Worm (Caenorhabditis elegans) whole organism, L1 larva: ENCODE results near the gene acs-20.

Experiments used
- ceh-82 ChIP-seq, 3 experiments: fragments of 150-350 bp in 1 of 3; sonication (generic microtip) in 2 of 3; optimal IDR thresholded peaks; 2 replicates each; lab custom pipeline; 2014 to 2017; ENCODE audit warnings: missing biosample characterization in 3 of 3, missing genetic modification characterization in 3 of 3
- dsc-1 ChIP-seq: sonication (generic microtip); optimal IDR thresholded peaks from 2 replicates; lab custom pipeline; 2016; ENCODE audit warnings: mild to moderate bottlenecking, missing genetic modification characterization, missing compliant biosample characterization
- elt-2 ChIP-seq: sonication (generic microtip); optimal IDR thresholded peaks from 2 replicates; lab custom pipeline; 2016; ENCODE audit warnings: missing genetic modification characterization, mild to moderate bottlenecking, inconsistent platforms, missing compliant biosample characterization, missing genetic modification reagents
- swsn-7 ChIP-seq: sonication (generic microtip); optimal IDR thresholded peaks from 2 replicates; lab custom pipeline; 2016; ENCODE audit warnings: missing genetic modification characterization, missing compliant biosample characterization

DNA sequence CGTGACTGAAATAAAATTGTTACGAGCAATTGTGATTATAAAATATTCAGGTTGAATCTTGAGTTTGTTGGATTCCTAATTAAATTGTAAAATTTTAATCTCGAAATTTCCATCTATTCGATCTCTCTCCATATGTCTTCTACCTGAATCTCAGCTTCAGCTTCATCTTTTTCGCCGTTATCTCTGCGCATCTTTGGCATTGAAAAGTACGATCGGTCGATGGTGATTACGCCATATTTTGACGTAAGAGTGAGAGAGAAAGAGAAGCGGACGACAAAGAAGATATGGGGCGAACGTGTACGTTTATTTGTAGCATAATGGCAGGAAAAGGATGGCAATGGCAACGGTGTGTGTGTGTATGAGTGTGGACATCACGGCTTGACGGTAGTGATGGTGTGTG is 31.9 kb downstream of the acs-20 start:
- TF ChIP-seq swsn-7 (tag; lab: Kevin White, UChicago): no peak
- no peak for TF ChIP-seq elt-2
- no peak for TF ChIP-seq ceh-82 (tag; optimal IDR thresholded peaks at IDR 0.05; lab: Kevin White, UChicago)
- TF ChIP-seq dsc-1: no peak
